Worm (Caenorhabditis elegans) whole organism, L3 larva: ENCODE data around the gene F18A11.2.

Experiments
- ceh-28 ChIP-seq: fragments of 150-350 bp; optimal IDR thresholded peaks from 2 replicates; lab custom pipeline; 2014; ENCODE audit warnings: missing biosample characterization, missing genetic modification reagents, missing genetic modification characterization
- egl-27 ChIP-seq: sonication (generic microtip); optimal IDR thresholded peaks from 4 replicates; lab custom pipeline; 2017; ENCODE audit warnings: missing biosample characterization, missing genetic modification reagents, missing genetic modification characterization
- fos-1 ChIP-seq: fragments of 150-350 bp; optimal IDR thresholded peaks from 2 replicates; lab custom pipeline; 2014; ENCODE audit warnings: missing biosample characterization, missing genetic modification characterization
- lin-15B ChIP-seq: fragments of 150-350 bp; optimal IDR thresholded peaks from 2 replicates; lab custom pipeline; 2014; ENCODE audit warnings: missing biosample characterization, missing genetic modification characterization

ce11 chrII:12987799-12988198 is 43.7 kb upstream of the F18A11.2 start:
- TF ChIP-seq egl-27 (tag; lab: Kevin White, UChicago) (no peak), fos-1 (tag; lab: Kevin White, UChicago) (no peak), lin-15B (tag; lab: Kevin White, UChicago) (no peak), ceh-28 (no peak)
